Worm (Caenorhabditis elegans) whole organism, young adult: ENCODE results near the gene rps-12.

Experiments
- B0035.1 ChIP-seq: sonication (generic microtip); optimal IDR thresholded peaks from 2 replicates; lab custom pipeline; 2016; ENCODE audit warnings: missing genetic modification characterization, mild to moderate bottlenecking, missing compliant biosample characterization, missing genotype, missing genetic modification reagents
- B0336.3 ChIP-seq: fragments of 200-800 bp; sonication (Bioruptor generic); IDR thresholded peaks from 2 replicates; pipeline ENCODE4 v1.3.6; 2022; ENCODE audit warnings: missing genetic modification characterization, missing compliant biosample characterization
- C06A6.2 ChIP-seq: fragments of 200-800 bp; sonication (Bioruptor generic); conservative IDR thresholded peaks from 2 replicates; pipeline ENCODE4 v1.3.6; 2022; ENCODE audit warnings: missing genetic modification characterization, missing compliant biosample characterization
- C17E4.6 ChIP-seq: fragments of 200-800 bp; sonication (Bioruptor generic); IDR thresholded peaks from 2 replicates; pipeline ENCODE4 v1.3.6; 2022; ENCODE audit warnings: missing genetic modification reagents, missing genetic modification characterization, missing compliant biosample characterization
- D2030.7 ChIP-seq: fragments of 200-800 bp; sonication (Bioruptor generic); IDR thresholded peaks from 2 replicates; pipeline ENCODE4 v1.3.6; 2022; ENCODE audit warnings: missing genetic modification reagents, missing genetic modification characterization, missing compliant biosample characterization
- F52B5.7 ChIP-seq: sonication (generic microtip); optimal IDR thresholded peaks from 2 replicates; lab custom pipeline; 2016; ENCODE audit warnings: mild to moderate bottlenecking, missing genetic modification characterization, missing compliant biosample characterization
- F55B11.4 ChIP-seq: sonication (generic microtip); optimal IDR thresholded peaks from 2 replicates; lab custom pipeline; 2016; ENCODE audit warnings: missing compliant biosample characterization, missing genetic modification characterization, borderline replicate concordance; ENCODE audit not compliant: insufficient read depth
- Y79H2A.3 ChIP-seq: fragments of 200-800 bp; sonication (Bioruptor generic); conservative IDR thresholded peaks from 2 replicates; pipeline ENCODE4 v1.3.6; 2022; ENCODE audit warnings: missing genetic modification reagents, missing genetic modification characterization, missing compliant biosample characterization
- ZK185.1 ChIP-seq: sonication (generic microtip); optimal IDR thresholded peaks from 2 replicates; lab custom pipeline; 2016; ENCODE audit warnings: mild to moderate bottlenecking, missing genetic modification characterization, missing compliant biosample characterization; ENCODE audit not compliant: poor library complexity, severe bottlenecking
- aptf-2 ChIP-seq: fragments of 200-800 bp; sonication (Bioruptor generic); conservative IDR thresholded peaks from 2 replicates; pipeline ENCODE4 v1.3.6; 2022; ENCODE audit warnings: missing genetic modification reagents, missing genetic modification characterization, missing compliant biosample characterization
- attf-6 ChIP-seq: fragments of 200-800 bp; sonication (Bioruptor generic); IDR thresholded peaks from 2 replicates; pipeline ENCODE4 v1.3.6; 2022; ENCODE audit warnings: missing genetic modification reagents, missing genetic modification characterization, missing compliant biosample characterization
- bed-1 ChIP-seq: fragments of 200-800 bp; sonication (Bioruptor generic); IDR thresholded peaks from 2 replicates; pipeline ENCODE4 v1.3.6; 2022; ENCODE audit warnings: missing genetic modification reagents, missing genetic modification characterization, missing compliant biosample characterization
- cebp-1 ChIP-seq, 2 experiments: fragments of 200-800 bp in 1 of 2; sonication (Bioruptor generic) in 1 of 2; sonication (generic microtip) in 1 of 2; IDR thresholded peaks in 1 of 2; optimal IDR thresholded peaks in 1 of 2; 2 replicates each; pipeline versions ENCODE4 v1.3.6 to Lab custom; 2017 to 2022; ENCODE audit warnings: missing compliant biosample characterization in 2 of 2, missing genetic modification characterization in 2 of 2, mild to moderate bottlenecking in 1 of 2, missing genetic modification reagents in 1 of 2, moderate library complexity in 1 of 2
- die-1 ChIP-seq: sonication (generic microtip); optimal IDR thresholded peaks from 2 replicates; lab custom pipeline; 2016; ENCODE audit warnings: missing genotype, mild to moderate bottlenecking, missing genetic modification characterization, missing compliant biosample characterization
- efl-1 ChIP-seq: fragments of 150-350 bp; optimal IDR thresholded peaks from 2 replicates; lab custom pipeline; 2014; ENCODE audit warnings: missing biosample characterization, missing genetic modification reagents, missing genetic modification characterization
- egl-44 ChIP-seq: fragments of 200-800 bp; sonication (Bioruptor generic); IDR thresholded peaks from 2 replicates; pipeline ENCODE4 v1.3.6; 2022; ENCODE audit warnings: missing genetic modification reagents, missing genetic modification characterization, missing compliant biosample characterization
- ekl-4 ChIP-seq: fragments of 200-800 bp; sonication (Bioruptor generic); IDR thresholded peaks from 2 replicates; pipeline ENCODE4 v1.3.6; 2022; ENCODE audit warnings: missing genetic modification reagents, missing genetic modification characterization, missing compliant biosample characterization
- ets-4 ChIP-seq: fragments of 200-800 bp; sonication (Bioruptor generic); optimal IDR thresholded peaks from 2 replicates; lab custom pipeline; 2018; ENCODE audit warnings: mild to moderate bottlenecking, missing genetic modification characterization, missing compliant biosample characterization
- him-1 ChIP-seq: sonication (generic microtip); optimal IDR thresholded peaks from 2 replicates; lab custom pipeline; 2016; ENCODE audit warnings: missing genotype, missing genetic modification reagents, missing genetic modification characterization, missing compliant biosample characterization
- hlh-12 ChIP-seq: sonication (generic microtip); optimal IDR thresholded peaks from 2 replicates; lab custom pipeline; 2016; ENCODE audit warnings: missing genetic modification characterization, missing compliant biosample characterization
- hlh-26 ChIP-seq: fragments of 200-800 bp; sonication (Bioruptor generic); conservative IDR thresholded peaks from 2 replicates; pipeline ENCODE4 v1.3.6; 2022; ENCODE audit warnings: missing genetic modification reagents, missing genetic modification characterization, missing compliant biosample characterization
- hrde-1 ChIP-seq: sonication (generic microtip); optimal IDR thresholded peaks from 2 replicates; lab custom pipeline; 2016; ENCODE audit warnings: missing genetic modification characterization, mild to moderate bottlenecking, missing compliant biosample characterization, moderate library complexity, missing genotype, missing genetic modification reagents, borderline replicate concordance
- lag-1 ChIP-seq: fragments of 200-800 bp; sonication (Bioruptor generic); IDR thresholded peaks from 2 replicates; pipeline ENCODE4 v1.3.6; 2022; ENCODE audit warnings: missing genetic modification reagents, missing genetic modification characterization, missing compliant biosample characterization
- lin-35 ChIP-seq, 3 experiments: fragments of 150-350 bp in 2 of 3; sonication (generic microtip) in 1 of 3; optimal IDR thresholded peaks; 2 replicates each; lab custom pipeline; 2014 to 2018; ENCODE audit warnings: missing biosample characterization in 3 of 3, missing genetic modification characterization in 3 of 3, missing genetic modification reagents in 3 of 3
- lin-54 ChIP-seq: fragments of 200-800 bp; sonication (Bioruptor generic); optimal IDR thresholded peaks from 2 replicates; lab custom pipeline; 2018; ENCODE audit warnings: mild to moderate bottlenecking, missing genetic modification characterization, missing compliant biosample characterization
- lsl-1 ChIP-seq: fragments of 200-800 bp; sonication (Bioruptor generic); optimal IDR thresholded peaks from 2 replicates; lab custom pipeline; 2018; ENCODE audit warnings: mild to moderate bottlenecking, missing genetic modification characterization, moderate library complexity, missing compliant biosample characterization
- lsy-27 ChIP-seq: sonication (generic microtip); optimal IDR thresholded peaks from 2 replicates; lab custom pipeline; 2017; ENCODE audit warnings: missing genetic modification characterization, mild to moderate bottlenecking, missing compliant biosample characterization, antibody characterized with exemption, missing genotype, borderline replicate concordance; ENCODE audit not compliant: insufficient read depth
- madf-10 ChIP-seq: sonication (generic microtip); optimal IDR thresholded peaks from 2 replicates; lab custom pipeline; 2016; ENCODE audit warnings: mild to moderate bottlenecking, missing genetic modification characterization, missing compliant biosample characterization
- madf-3 ChIP-seq: fragments of 200-800 bp; sonication (Bioruptor generic); IDR thresholded peaks from 2 replicates; pipeline ENCODE4 v1.3.6; 2022; ENCODE audit warnings: missing genetic modification reagents, missing genetic modification characterization, missing compliant biosample characterization
- madf-6 ChIP-seq: fragments of 200-800 bp; sonication (Bioruptor generic); IDR thresholded peaks from 2 replicates; pipeline ENCODE4 v1.3.6; 2022; ENCODE audit warnings: missing genetic modification reagents, missing genetic modification characterization, missing compliant biosample characterization
- madf-8 ChIP-seq: fragments of 200-800 bp; sonication (Bioruptor generic); conservative IDR thresholded peaks from 2 replicates; pipeline ENCODE4 v1.3.6; 2022; ENCODE audit warnings: missing genetic modification reagents, missing genetic modification characterization, missing compliant biosample characterization
- mxl-1 ChIP-seq: sonication (generic microtip); optimal IDR thresholded peaks from 2 replicates; lab custom pipeline; 2016; ENCODE audit warnings: missing genetic modification characterization, missing compliant biosample characterization
- nfya-2 ChIP-seq: fragments of 200-800 bp; sonication (Bioruptor generic); IDR thresholded peaks from 2 replicates; pipeline ENCODE4 v1.3.6; 2022; ENCODE audit warnings: missing genetic modification reagents, missing genetic modification characterization, missing compliant biosample characterization
- nhr-179 ChIP-seq: sonication (generic microtip); optimal IDR thresholded peaks from 2 replicates; lab custom pipeline; 2016; ENCODE audit warnings: mild to moderate bottlenecking, missing genetic modification characterization, missing compliant biosample characterization
- rec-8 ChIP-seq, 2 experiments: sonication (generic microtip); optimal IDR thresholded peaks; 2 replicates each; lab custom pipeline; 2016; ENCODE audit warnings: mild to moderate bottlenecking in 2 of 2, missing genetic modification characterization in 2 of 2, missing genetic modification reagents in 2 of 2, missing genotype in 2 of 2, missing biosample characterization in 1 of 2, missing compliant biosample characterization in 1 of 2, moderate library complexity in 1 of 2
- rpc-1 ChIP-seq, 2 experiments: fragments of 150-350 bp in 1 of 2; sonication (generic microtip) in 1 of 2; optimal IDR thresholded peaks; 2 replicates each; lab custom pipeline; 2014 to 2018; ENCODE audit warnings: missing biosample characterization in 1 of 2, missing genetic modification characterization in 1 of 2, missing genetic modification reagents in 1 of 2, missing genotype in 1 of 2
- sea-2 ChIP-seq: fragments of 200-800 bp; sonication (Bioruptor generic); IDR thresholded peaks from 2 replicates; pipeline ENCODE4 v1.3.6; 2022; ENCODE audit warnings: missing genetic modification characterization, missing compliant biosample characterization
- snpc-1.1 ChIP-seq: sonication (generic microtip); optimal IDR thresholded peaks from 2 replicates; lab custom pipeline; 2017; ENCODE audit warnings: missing genetic modification characterization, mild to moderate bottlenecking, missing compliant biosample characterization, antibody characterized with exemption, moderate library complexity, missing genotype, missing genetic modification reagents; ENCODE audit not compliant: insufficient read depth
- snpc-1.3 ChIP-seq: sonication (generic microtip); optimal IDR thresholded peaks from 2 replicates; lab custom pipeline; 2017; ENCODE audit warnings: missing genetic modification characterization, mild to moderate bottlenecking, missing compliant biosample characterization, antibody characterized with exemption, moderate library complexity, missing genotype, missing genetic modification reagents; ENCODE audit not compliant: insufficient read depth
- tbp1 ChIP-seq: fragments of 200-800 bp; sonication (Bioruptor generic); optimal IDR thresholded peaks from 2 replicates; lab custom pipeline; 2018; ENCODE audit warnings: mild to moderate bottlenecking, missing genetic modification characterization, missing compliant biosample characterization
- tlf-1 ChIP-seq: fragments of 200-800 bp; sonication (Bioruptor generic); optimal IDR thresholded peaks from 2 replicates; lab custom pipeline; 2018; ENCODE audit warnings: mild to moderate bottlenecking, missing genetic modification characterization, missing compliant biosample characterization
- xnd-1 ChIP-seq: sonication (generic microtip); optimal IDR thresholded peaks from 2 replicates; lab custom pipeline; 2016; ENCODE audit warnings: missing genotype, missing genetic modification reagents, missing genetic modification characterization, missing compliant biosample characterization
- ztf-18 ChIP-seq: sonication (generic microtip); optimal IDR thresholded peaks from 2 replicates; lab custom pipeline; 2016; ENCODE audit warnings: missing genotype, mild to moderate bottlenecking, missing genetic modification characterization, missing compliant biosample characterization
- ztf-28 ChIP-seq: fragments of 200-800 bp; sonication (Bioruptor generic); IDR thresholded peaks from 2 replicates; pipeline ENCODE4 v1.3.6; 2022; ENCODE audit warnings: missing genetic modification reagents, missing genetic modification characterization, missing compliant biosample characterization
- ztf-3 ChIP-seq: fragments of 200-800 bp; sonication (Bioruptor generic); optimal IDR thresholded peaks from 2 replicates; lab custom pipeline; 2018; ENCODE audit warnings: mild to moderate bottlenecking, missing genetic modification characterization, missing compliant biosample characterization

rps-12 gene

DNA sequence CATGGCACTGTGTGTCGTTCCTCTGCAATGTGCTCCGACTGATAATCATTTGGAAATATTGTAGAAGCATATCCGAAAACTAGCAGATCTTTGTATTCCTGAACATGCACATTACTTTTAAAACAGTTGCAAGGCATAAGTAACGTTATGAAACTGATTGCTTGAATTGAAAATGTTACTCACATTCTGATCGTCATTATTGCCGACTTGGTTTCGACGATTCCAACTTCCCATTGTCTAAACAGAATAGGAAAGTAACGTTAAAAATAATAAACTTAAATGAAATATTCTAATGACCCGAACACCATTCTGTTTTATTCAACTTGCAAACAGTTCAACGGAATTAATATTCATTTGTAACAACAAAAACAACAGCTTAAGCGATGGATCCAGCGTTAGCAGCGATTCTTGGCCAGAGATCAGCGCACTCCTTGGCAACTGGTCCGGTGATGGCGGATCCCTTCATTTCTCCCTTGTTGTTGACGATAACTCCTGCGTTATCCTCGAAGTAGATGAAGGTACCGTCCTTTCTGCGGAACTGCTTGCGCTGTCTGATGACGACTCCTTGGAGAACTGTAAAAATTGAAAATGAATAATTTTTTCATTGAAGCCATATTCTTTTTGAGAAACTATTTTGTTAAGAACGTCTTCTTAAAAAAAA is 26.3 kb downstream of the rps-12 start, which contains the start of gene swp-1 (continued):
- TF ChIP-seq cebp-1 (GFP tag; IDR thresholded peaks at IDR 0.05; lab: Robert Waterston, UW) (no peak), cebp-1 (tag; optimal IDR thresholded peaks at IDR 0.05; lab: Kevin White, UChicago) (peak; percentile 27), aptf-2 (GFP tag; lab: Robert Waterston, UW) (no peak), madf-6 (GFP tag; lab: Robert Waterston, UW) (peak; percentile 78), him-1 (tag; lab: Kevin White, UChicago) (no peak), C17E4.6 (GFP tag; lab: Robert Waterston, UW) (0 out of 2 replicates have a peak, but pooled peaks have one; percentile 45), rpc-1 (optimal IDR thresholded peaks at IDR 0.05; lab: Kevin White, UChicago) (no peak), rpc-1 (tag; optimal IDR thresholded peaks at IDR 0.05; lab: Kevin White, UChicago) (no peak), ztf-18 (tag; lab: Kevin White, UChicago) (peak; percentile 21), B0336.3 (GFP tag; lab: Robert Waterston, UW) (peak; percentile 97), madf-3 (GFP tag; lab: Robert Waterston, UW) (peak; percentile 66; the same call in 1 of the 2 replicates), die-1 (tag; lab: Kevin White, UChicago) (peak; percentile 50), egl-44 (0 out of 2 replicates have a peak, but pooled peaks have one; percentile 24), madf-10 (no peak), hrde-1 (peak; percentile 12), B0035.1 (tag; lab: Kevin White, UChicago) (no peak), xnd-1 (tag; lab: Kevin White, UChicago) (peak; percentile 34), ets-4 (GFP tag; lab: Kevin White, UChicago) (no peak), hlh-12 (tag; lab: Kevin White, UChicago) (no peak), C06A6.2 (GFP tag; lab: Robert Waterston, UW) (no peak), nhr-179 (tag; lab: Kevin White, UChicago) (no peak), nfya-2 (no peak), hlh-26 (GFP tag; lab: Robert Waterston, UW) (no peak), bed-1 (GFP tag; lab: Robert Waterston, UW) (no peak), attf-6 (GFP tag; lab: Robert Waterston, UW) (peak; percentile 76), F55B11.4 (tag; lab: Kevin White, UChicago) (no peak), ZK185.1 (tag; lab: Kevin White, UChicago) (no peak), mxl-1 (no peak), lin-54 (GFP tag; lab: Kevin White, UChicago) (peak; percentile 65), snpc-1.1 (tag; lab: Kevin White, UChicago) (peak; percentile 57), lsy-27 (tag; lab: Kevin White, UChicago) (no peak), tbp1 (GFP tag; lab: Kevin White, UChicago) (peak; percentile 28), lag-1 (GFP tag; lab: Robert Waterston, UW) (no peak), sea-2 (GFP tag; lab: Robert Waterston, UW) (no peak), ekl-4 (GFP tag; lab: Robert Waterston, UW) (peak; percentile 70), F52B5.7 (tag; lab: Kevin White, UChicago) (no peak), D2030.7 (no peak), Y79H2A.3 (GFP tag; lab: Robert Waterston, UW) (no peak), rec-8 (tag; optimal IDR thresholded peaks at IDR 0.05; lab: Kevin White, UChicago) (no peak), lin-35 (GFP tag; optimal IDR thresholded peaks at IDR 0.05; lab: Kevin White, UChicago) (peak in 1 of 3 experiments; percentile 10), snpc-1.3 (tag; lab: Kevin White, UChicago) (no peak), ztf-3 (GFP tag; lab: Kevin White, UChicago) (no peak), madf-8 (no peak), tlf-1 (GFP tag; lab: Kevin White, UChicago) (peak; percentile 54), efl-1 (peak; percentile 19), ztf-28 (GFP tag; lab: Robert Waterston, UW) (no peak), lsl-1 (GFP tag; lab: Kevin White, UChicago) (peak; percentile 38)
